Worm (Caenorhabditis elegans) whole organism, midembryonic: ENCODE measurements around the gene nlp-71.

Experiments
- T22C8.4 ChIP-seq: fragments of 200-800 bp; sonication (Bioruptor generic); IDR thresholded peaks from 2 replicates; pipeline ENCODE4 v1.3.6; 2022; ENCODE audit warnings: missing genetic modification characterization, missing compliant biosample characterization
- flt-1 ChIP-seq: fragments of 200-800 bp; sonication (Bioruptor generic); IDR thresholded peaks from 2 replicates; pipeline ENCODE4 v1.3.6; 2022; ENCODE audit warnings: missing genetic modification characterization, missing compliant biosample characterization
- klf-2 ChIP-seq: fragments of 200-800 bp; sonication (Bioruptor generic); conservative IDR thresholded peaks from 2 replicates; pipeline ENCODE4 v1.3.6; 2022; ENCODE audit warnings: missing genetic modification reagents, missing genetic modification characterization, missing compliant biosample characterization
- tab-1 ChIP-seq: fragments of 200-800 bp; sonication (Bioruptor generic); IDR thresholded peaks from 2 replicates; pipeline ENCODE4 v1.3.6; 2022; ENCODE audit warnings: missing genetic modification characterization, missing compliant biosample characterization
- ztf-29 ChIP-seq: fragments of 200-800 bp; sonication (Bioruptor generic); IDR thresholded peaks from 2 replicates; pipeline ENCODE4 v1.3.6; 2022; ENCODE audit warnings: missing genetic modification reagents, missing genetic modification characterization, missing compliant biosample characterization

ce11 chrIV:6421183-6421635 is 7.8 kb upstream of the nlp-71 start, which contains the start of gene puf-11:
- TF ChIP-seq ztf-29 (no peak), T22C8.4 (GFP tag; lab: Robert Waterston, UW) (no peak), tab-1 (GFP tag; lab: Robert Waterston, UW) (no peak), klf-2 (GFP tag; lab: Robert Waterston, UW) (no peak), flt-1 (GFP tag; lab: Robert Waterston, UW) (no peak)
